Fruit fly (Drosophila melanogaster): ENCODE data around the gene CG31855.

DNA sequence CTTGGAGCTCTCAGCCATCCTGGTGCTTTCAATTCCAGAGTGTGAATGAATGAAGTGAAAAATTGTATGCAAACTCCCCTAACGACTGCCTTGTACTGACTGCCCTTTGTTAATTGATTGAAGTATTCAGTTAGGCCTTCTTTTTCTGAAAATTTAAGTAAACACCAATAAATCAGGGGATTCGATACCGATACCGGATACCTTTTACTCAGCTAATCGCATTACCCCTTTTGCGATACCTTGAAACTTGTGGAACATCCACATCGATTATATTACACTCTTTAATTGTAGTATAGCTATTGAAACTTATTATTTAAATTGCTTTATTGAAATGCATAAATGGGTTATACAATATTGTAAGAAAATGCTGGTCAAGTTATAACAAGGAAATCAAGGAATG lies 27.1 kb downstream of the CG31855 start, which contains the start of gene CG16957:
- TF ChIP-seq EcR (GFP tag; optimal IDR thresholded peaks at IDR 0.05) = no peak
- TF ChIP-seq CG8478 (optimal IDR thresholded peaks at IDR 0.05) = no peak
- TF ChIP-seq usp (GFP tag; optimal IDR thresholded peaks at IDR 0.05) = no peak

Data from whole organism.